Fruit fly (Drosophila melanogaster): ENCODE results near the gene Zcchc7.
A peak's percentile ranks its signal among the peaks of the same experiment; 100 is the strongest.

The Zcchc7 gene

DNA sequence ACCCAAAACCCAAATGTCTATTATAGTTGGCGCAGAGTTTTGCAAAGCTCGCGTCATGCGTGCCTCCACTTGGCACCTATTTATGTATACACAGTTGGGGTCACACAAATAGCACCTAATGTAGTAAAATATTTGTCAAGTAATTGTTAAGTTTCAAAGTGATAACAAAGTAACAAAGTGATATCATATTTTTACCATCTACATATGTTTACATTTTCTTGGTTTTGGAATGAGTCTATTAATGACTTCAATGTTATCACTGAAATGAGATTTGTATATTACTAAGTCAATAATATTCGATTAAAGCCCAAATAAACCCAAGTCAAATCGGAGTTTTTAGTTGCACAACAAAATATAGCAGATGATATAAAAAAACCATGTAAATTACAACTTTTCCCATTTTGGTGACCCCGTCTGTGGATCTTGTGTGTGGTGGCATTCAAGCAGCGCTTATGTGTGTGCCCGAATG lies 27.3 kb downstream of the Zcchc7 start (continued):
- TF ChIP-seq CG4854 (GFP tag; optimal IDR thresholded peaks at IDR 0.05): peak; percentile 29
- peak; percentile 21; the same call in 1 of the 3 replicates for TF ChIP-seq B-H1 (GFP tag; IDR thresholded peaks at IDR 0.05)
- no peak for TF ChIP-seq CG7745 (tag; optimal IDR thresholded peaks at IDR 0.05)
- peak; percentile 41 for TF ChIP-seq CG3995 (GFP tag; optimal IDR thresholded peaks at IDR 0.05)
- TF ChIP-seq CG11560 (tag; IDR thresholded peaks at IDR 0.05): 0 out of 3 replicates have a peak, but pooled peaks have one; percentile 6
- no peak for TF ChIP-seq B-H2 (GFP tag; optimal IDR thresholded peaks at IDR 0.05)
- peak; percentile 82 for TF ChIP-seq CG13296 (GFP tag; optimal IDR thresholded peaks at IDR 0.05)
- TF ChIP-seq CG9437 (GFP tag; optimal IDR thresholded peaks at IDR 0.05): peak; percentile 84
- TF ChIP-seq wek (GFP tag; optimal IDR thresholded peaks at IDR 0.05): peak; percentile 54
- TF ChIP-seq CG34422 (GFP tag; IDR thresholded peaks at IDR 0.05): no peak
- peak in 1 of 2 experiments; percentile 81 for TF ChIP-seq eve (GFP tag; optimal IDR thresholded peaks at IDR 0.05)
- peak; percentile 83 for TF ChIP-seq Sox100B (GFP tag; optimal IDR thresholded peaks at IDR 0.05)
- TF ChIP-seq Med (GFP tag): peak; percentile 84
- TF ChIP-seq ssp (GFP tag; IDR thresholded peaks at IDR 0.05): peak; percentile 13; the same call in 1 of the 2 replicates
- TF ChIP-seq Sox102F (GFP tag; optimal IDR thresholded peaks at IDR 0.05): peak; percentile 81
- TF ChIP-seq CG17328 (GFP tag; IDR thresholded peaks at IDR 0.05): 0 out of 2 replicates have a peak, but pooled peaks have one; percentile 24
- TF ChIP-seq row (GFP tag; IDR thresholded peaks at IDR 0.05): peak; percentile 74
- TF ChIP-seq CG14014 (GFP tag; IDR thresholded peaks at IDR 0.05): peak; percentile 17; the same call in 1 of the 2 replicates

DNA sequence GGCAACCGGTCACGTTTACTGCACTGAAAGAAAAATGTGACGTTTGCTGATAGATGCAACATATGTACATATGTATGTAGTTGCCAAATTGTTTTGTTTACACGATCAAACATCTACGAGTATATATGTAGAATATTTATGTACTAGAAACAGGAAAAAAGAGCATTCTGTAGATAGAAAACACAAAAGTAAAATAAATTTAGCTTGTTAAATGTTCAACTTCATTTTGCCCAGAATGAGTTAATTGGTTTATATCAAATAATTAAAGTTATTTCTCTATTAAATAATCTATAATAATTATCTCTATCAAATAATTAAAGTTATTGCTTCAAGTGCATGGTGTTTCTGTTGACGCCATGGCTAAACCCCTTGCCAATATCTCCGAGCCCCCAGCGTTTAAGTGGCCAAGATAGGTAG lies 27.9 kb downstream of the Zcchc7 start:
- TF ChIP-seq nerfin-1 (tag; optimal IDR thresholded peaks at IDR 0.05) (peak; percentile 22), sens (GFP tag) (peak; percentile 86), Awh (GFP tag; IDR thresholded peaks at IDR 0.05) (no peak), CG11504 (tag; optimal IDR thresholded peaks at IDR 0.05) (peak; percentile 52), CG7839 (tag; optimal IDR thresholded peaks at IDR 0.05) (peak; percentile 35), CG3726 (GFP tag; IDR thresholded peaks at IDR 0.05) (no peak), Trl (optimal IDR thresholded peaks at IDR 0.05) (no peak), Trl (GFP tag; optimal IDR thresholded peaks at IDR 0.05) (no peak), nmo (GFP tag; optimal IDR thresholded peaks at IDR 0.05) (peak; percentile 57), CG6654 (GFP tag; optimal IDR thresholded peaks at IDR 0.05) (peak; percentile 25), pnt (GFP tag; optimal IDR thresholded peaks at IDR 0.05) (peak; percentile 24), Doc2 (GFP tag; IDR thresholded peaks at IDR 0.05) (no peak), Bgb (GFP tag; IDR thresholded peaks at IDR 0.05; ENCODE audit: partially characterized antibody) (no peak), tap (tag; optimal IDR thresholded peaks at IDR 0.05) (peak; percentile 34), gce (GFP tag; IDR thresholded peaks at IDR 0.05) (no peak), psq (GFP tag; optimal IDR thresholded peaks at IDR 0.05) (no peak), HHEX (GFP tag; optimal IDR thresholded peaks at IDR 0.05) (peak; percentile 12), CG10979 (tag; optimal IDR thresholded peaks at IDR 0.05) (peak; percentile 59), Sry-δ (GFP tag; optimal IDR thresholded peaks at IDR 0.05) (no peak), p53 (GFP tag; optimal IDR thresholded peaks at IDR 0.05) (no peak), Max (GFP tag; optimal IDR thresholded peaks at IDR 0.05) (no peak), gem (tag; optimal IDR thresholded peaks at IDR 0.05) (no peak), fd96Cb (tag; optimal IDR thresholded peaks at IDR 0.05) (peak; percentile 53), chif (GFP tag; optimal IDR thresholded peaks at IDR 0.05) (no peak), row (GFP tag; IDR thresholded peaks at IDR 0.05) (no peak), CG8478 (optimal IDR thresholded peaks at IDR 0.05) (no peak), dmrt99B (tag; optimal IDR thresholded peaks at IDR 0.05) (peak; percentile 62), CG43689 (GFP tag; IDR thresholded peaks at IDR 0.05) (no peak), cwo (GFP tag; optimal IDR thresholded peaks at IDR 0.05) (peak; percentile 62), CG10147 (GFP tag; optimal IDR thresholded peaks at IDR 0.05) (peak; percentile 24), shn (GFP tag; optimal IDR thresholded peaks at IDR 0.05) (no peak), trem (tag; optimal IDR thresholded peaks at IDR 0.05) (peak; percentile 28), Lim3 (GFP tag; IDR thresholded peaks at IDR 0.05) (no peak), CG17359 (tag; optimal IDR thresholded peaks at IDR 0.05) (peak; percentile 30)

Measured in whole organism, embryonic.